Worm (Caenorhabditis elegans) whole organism, young adult: ENCODE results near the gene nep-15.
A peak's percentile ranks its signal among the peaks of the same experiment; 100 is the strongest.

Experiments used
- T26A5.8 ChIP-seq: sonication (generic microtip); optimal IDR thresholded peaks from 2 replicates; lab custom pipeline; 2016; ENCODE audit warnings: missing genetic modification characterization, missing compliant biosample characterization
- ama-1 ChIP-seq, 3 experiments: fragments of 150-350 bp in 1 of 3; sonication (generic microtip) in 2 of 3; optimal IDR thresholded peaks; 2 replicates each; lab custom pipeline; 2014 to 2018; ENCODE audit warnings: missing biosample characterization in 2 of 3, missing genetic modification characterization in 2 of 3, missing genetic modification reagents in 2 of 3
- nfya-1 ChIP-seq: sonication (generic microtip); optimal IDR thresholded peaks from 2 replicates; lab custom pipeline; 2017; ENCODE audit warnings: antibody characterized with exemption, missing compliant biosample characterization, missing genetic modification characterization, borderline replicate concordance; ENCODE audit not compliant: insufficient read depth
- nfyb-1 ChIP-seq: fragments of 200-800 bp; sonication (Bioruptor generic); IDR thresholded peaks from 2 replicates; pipeline ENCODE4 v1.3.6; 2022; ENCODE audit warnings: missing genetic modification reagents, missing genetic modification characterization, missing compliant biosample characterization
- nhr-80 ChIP-seq: sonication (generic microtip); optimal IDR thresholded peaks from 2 replicates; lab custom pipeline; 2016; ENCODE audit warnings: missing genetic modification characterization, missing compliant biosample characterization
- pbrm-1 ChIP-seq: fragments of 200-800 bp; sonication (Bioruptor generic); IDR thresholded peaks from 2 replicates; pipeline ENCODE4 v1.3.6; 2022; ENCODE audit warnings: missing genetic modification reagents, missing genetic modification characterization, missing compliant biosample characterization
- tbx-9 ChIP-seq: sonication (generic microtip); optimal IDR thresholded peaks from 2 replicates; lab custom pipeline; 2016; ENCODE audit warnings: borderline replicate concordance, missing genetic modification characterization, inconsistent platforms, missing compliant biosample characterization
- ztf-18 ChIP-seq: sonication (generic microtip); optimal IDR thresholded peaks from 2 replicates; lab custom pipeline; 2016; ENCODE audit warnings: missing genotype, mild to moderate bottlenecking, missing genetic modification characterization, missing compliant biosample characterization

- no peak for TF ChIP-seq ztf-18 (tag; lab: Kevin White, UChicago)
- no peak for TF ChIP-seq ama-1 (optimal IDR thresholded peaks at IDR 0.05; lab: Kevin White, UChicago)
- TF ChIP-seq ama-1 (GFP tag; optimal IDR thresholded peaks at IDR 0.05; lab: Kevin White, UChicago) = no peak
- no peak for TF ChIP-seq nfyb-1 (GFP tag; lab: Robert Waterston, UW)
- TF ChIP-seq tbx-9 (tag; lab: Kevin White, UChicago) = no peak
- TF ChIP-seq T26A5.8 (tag; lab: Kevin White, UChicago) = no peak
- peak; percentile 18 for TF ChIP-seq nhr-80 (tag; lab: Kevin White, UChicago)
- TF ChIP-seq nfya-1 (tag; lab: Kevin White, UChicago) = no peak
- no peak for TF ChIP-seq pbrm-1 (GFP tag; lab: Robert Waterston, UW)
These were observed 51.2 kb downstream of the nep-15 start for ce11 chrX:8423199-8423598.
